Fruit fly (Drosophila melanogaster) whole organism, prepupa: ENCODE measurements around the gene CG1428.

Source experiments
- CG32006 ChIP-seq: fragments of 200-800 bp; sonication (Bioruptor generic); optimal IDR thresholded peaks from 3 replicates; lab custom pipeline; 2017; ENCODE audit warnings: missing biosample characterization, mild to moderate bottlenecking, missing genetic modification characterization
- CG8119 ChIP-seq: fragments of 200-800 bp; sonication (Bioruptor generic); IDR thresholded peaks from 3 replicates; pipeline ENCODE4 v1.3.6; 2022; ENCODE audit warnings: missing biosample characterization, missing genetic modification characterization
- CG9139 ChIP-seq: fragments of 200-800 bp; sonication (Bioruptor generic); optimal IDR thresholded peaks from 3 replicates; lab custom pipeline; 2017; ENCODE audit warnings: missing biosample characterization, mild to moderate bottlenecking, missing genetic modification characterization
- Ets96B ChIP-seq: fragments of 200-800 bp; optimal IDR thresholded peaks from 2 replicates; lab custom pipeline; 2019; ENCODE audit warnings: missing biosample characterization, mild to moderate bottlenecking, missing genetic modification characterization, moderate library complexity
- Lpt ChIP-seq: fragments of 200-800 bp; sonication (Bioruptor generic); optimal IDR thresholded peaks from 3 replicates; lab custom pipeline; 2016; ENCODE audit warnings: missing biosample characterization, missing genetic modification characterization
- Met ChIP-seq: fragments of 200-800 bp; sonication (Bioruptor generic); optimal IDR thresholded peaks from 3 replicates; lab custom pipeline; 2016; ENCODE audit warnings: missing biosample characterization, missing genetic modification characterization
- Smox ChIP-seq: fragments of 200-800 bp; sonication (Bioruptor generic); optimal IDR thresholded peaks from 3 replicates; lab custom pipeline; 2016; ENCODE audit warnings: missing biosample characterization, missing genetic modification characterization

DNA sequence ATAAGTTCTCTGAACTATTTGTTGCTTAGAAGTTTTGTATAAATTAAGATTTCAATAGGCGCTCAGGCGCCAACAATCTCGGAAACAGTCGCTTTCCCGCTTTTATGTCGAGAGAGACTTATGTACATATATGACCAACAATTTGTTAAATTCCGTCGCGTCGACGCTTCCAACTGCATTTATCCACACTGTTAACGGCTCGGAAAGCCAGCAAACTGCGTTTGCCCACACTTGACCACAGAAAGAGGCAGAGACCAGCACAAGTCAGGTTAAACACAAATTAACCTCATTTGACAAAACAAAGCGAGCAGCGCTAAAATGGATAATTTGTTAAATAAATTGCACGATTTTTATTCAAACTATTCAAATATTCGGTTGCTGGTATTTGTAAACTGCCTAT lies 950 bp upstream of the CG1428 start:
- TF ChIP-seq CG32006 (no peak), CG9139 (GFP tag; lab: Kevin White, UChicago) (no peak), Ets96B (no peak), Smox (GFP tag; lab: Kevin White, UChicago) (no peak), CG8119 (GFP tag; lab: Robert Waterston, UW) (no peak), Met (GFP tag; lab: Kevin White, UChicago) (no peak), Lpt (GFP tag; lab: Kevin White, UChicago) (no peak)
